Worm (Caenorhabditis elegans): ENCODE data around the gene C02B8.12.

DNA sequence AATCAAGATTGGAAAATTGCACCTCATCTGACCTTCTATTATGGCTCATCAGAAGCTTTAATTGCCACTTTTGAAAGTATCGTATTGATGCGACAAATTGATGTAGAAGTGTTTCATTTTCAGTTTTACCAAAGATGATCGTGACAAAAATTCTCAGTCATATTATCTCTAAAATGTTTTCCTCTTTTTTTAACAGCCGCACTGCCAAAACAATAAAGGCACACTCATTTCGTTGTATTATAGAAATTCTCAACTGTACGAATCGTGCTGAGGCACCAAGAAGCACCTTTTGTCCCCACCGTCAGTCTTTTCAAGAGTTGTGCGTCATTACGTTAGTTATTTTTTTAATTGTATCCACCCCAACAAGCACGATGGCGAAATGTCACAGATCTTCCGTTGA, 15.2 kb downstream of the C02B8.12 start, which contains the start of gene K07E3.9:
- TF ChIP-seq C38D4.7 (GFP tag; optimal IDR thresholded peaks at IDR 0.05) (no peak), unc-86 (tag; optimal IDR thresholded peaks at IDR 0.05) (no peak), dmd-4 (tag; optimal IDR thresholded peaks at IDR 0.05; ENCODE audit: borderline replicate concordance) (no peak), ceh-31 (tag; optimal IDR thresholded peaks at IDR 0.05) (no peak), fax-1 (tag; optimal IDR thresholded peaks at IDR 0.05) (no peak), ceh-30 (tag; optimal IDR thresholded peaks at IDR 0.05) (no peak), rnt-1 (tag; optimal IDR thresholded peaks at IDR 0.05) (no peak), zip-5 (tag; optimal IDR thresholded peaks at IDR 0.05) (no peak), hlh-8 (tag; optimal IDR thresholded peaks at IDR 0.05) (no peak), unc-42 (tag; optimal IDR thresholded peaks at IDR 0.05) (no peak), ceh-22 (tag; optimal IDR thresholded peaks at IDR 0.05) (no peak), elt-4 (tag; optimal IDR thresholded peaks at IDR 0.05) (no peak)

Data from whole organism, late embryonic.